Worm (Caenorhabditis elegans): ENCODE results near the gene Y9C9A.5.

Gene Y9C9A.5

ce11 chrIV:4983746-4984145, 42.0 kb downstream of the Y9C9A.5 start, which contains the start of gene clec-176:
TSS of gene clec-176 (plus strand) at chrIV:4984046.
- TF ChIP-seq skn-1 (tag; optimal IDR thresholded peaks at IDR 0.05), result no peak
- TF ChIP-seq unc-39 (tag; optimal IDR thresholded peaks at IDR 0.05), result no peak
- no peak for TF ChIP-seq peb-1 (tag; optimal IDR thresholded peaks at IDR 0.05)
- TF ChIP-seq snpc-4 (tag; optimal IDR thresholded peaks at IDR 0.05), result no peak
- no peak for TF ChIP-seq mdl-1 (tag; optimal IDR thresholded peaks at IDR 0.05)
- TF ChIP-seq sma-3 (GFP tag; optimal IDR thresholded peaks at IDR 0.05), result no peak
- TF ChIP-seq ceh-16 (tag; optimal IDR thresholded peaks at IDR 0.05), result no peak
- TF ChIP-seq elt-1 (tag; optimal IDR thresholded peaks at IDR 0.05), result no peak
- TF ChIP-seq gmeb-1 (tag; optimal IDR thresholded peaks at IDR 0.05), result no peak
- TF ChIP-seq nhr-12 (tag; optimal IDR thresholded peaks at IDR 0.05), result no peak
- no peak for TF ChIP-seq nhr-237 (tag; optimal IDR thresholded peaks at IDR 0.05)
- TF ChIP-seq fos-1 (tag; optimal IDR thresholded peaks at IDR 0.05), result no peak
- TF ChIP-seq unc-55 (GFP tag; optimal IDR thresholded peaks at IDR 0.05), result no peak
- no peak for TF ChIP-seq nhr-21 (tag; optimal IDR thresholded peaks at IDR 0.05)
- no peak for TF ChIP-seq nhr-25 (tag; optimal IDR thresholded peaks at IDR 0.05)
- no peak for TF ChIP-seq sma-9 (GFP tag; optimal IDR thresholded peaks at IDR 0.05)
- no peak for TF ChIP-seq sma-9 (tag; optimal IDR thresholded peaks at IDR 0.05)

DNA sequence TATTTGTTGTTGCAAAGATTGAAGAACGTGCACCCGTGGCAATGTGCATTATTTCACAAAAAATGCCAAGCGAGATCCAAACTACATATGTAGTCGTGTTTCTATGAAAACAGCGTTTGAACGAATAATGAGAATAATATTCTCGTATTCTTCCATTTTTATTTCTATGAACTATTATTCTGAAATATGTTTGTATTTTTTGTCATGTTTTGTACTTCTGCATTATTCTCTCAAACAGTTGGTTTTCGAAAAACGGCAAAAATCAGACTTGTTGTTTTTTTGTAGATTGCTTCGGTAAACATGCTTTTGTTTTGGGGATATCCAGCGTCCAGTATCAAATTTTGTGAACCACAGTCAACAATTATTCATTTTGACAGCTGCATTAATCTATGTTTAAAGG, 44.5 kb downstream of the Y9C9A.5 start, which contains the start of gene clec-177:
clec-177 (plus strand) TSS at position 301 of the 400 bp plus-strand sequence.
- no peak for TF ChIP-seq nhr-11 (tag; optimal IDR thresholded peaks at IDR 0.05)
- TF ChIP-seq Y55F3AM.14 (GFP tag; optimal IDR thresholded peaks at IDR 0.05), result no peak
- TF ChIP-seq unc-62 (GFP tag; optimal IDR thresholded peaks at IDR 0.05), result no peak
- no peak for TF ChIP-seq mab-5 (tag; optimal IDR thresholded peaks at IDR 0.05)
- TF ChIP-seq ztf-1 (GFP tag; conservative IDR thresholded peaks at IDR 0.05), result no peak
- TF ChIP-seq sma-3 (GFP tag; optimal IDR thresholded peaks at IDR 0.05), result no peak
- TF ChIP-seq peb-1 (tag; optimal IDR thresholded peaks at IDR 0.05), result no peak

- no peak for TF ChIP-seq sem-4 (tag; optimal IDR thresholded peaks at IDR 0.05)
- no peak for TF ChIP-seq nhr-25 (tag; optimal IDR thresholded peaks at IDR 0.05)
- TF ChIP-seq nhr-10 (tag; optimal IDR thresholded peaks at IDR 0.05), result no peak
- TF ChIP-seq fos-1 (tag; optimal IDR thresholded peaks at IDR 0.05), result no peak
- no peak for TF ChIP-seq ztf-11 (tag; optimal IDR thresholded peaks at IDR 0.05)
- TF ChIP-seq mab-5 (tag; optimal IDR thresholded peaks at IDR 0.05), result no peak
- no peak for TF ChIP-seq C34F6.9 (tag; optimal IDR thresholded peaks at IDR 0.05)
- no peak for TF ChIP-seq nhr-6 (tag; optimal IDR thresholded peaks at IDR 0.05)
- TF ChIP-seq dmd-4 (tag; optimal IDR thresholded peaks at IDR 0.05), result no peak
These were observed 46.8 kb downstream of the Y9C9A.5 start, which contains the start of gene E03H12.7 for ce11 chrIV:4988531-4988930. TSS of gene E03H12.7 (minus strand) at chrIV:4988631.

DNA sequence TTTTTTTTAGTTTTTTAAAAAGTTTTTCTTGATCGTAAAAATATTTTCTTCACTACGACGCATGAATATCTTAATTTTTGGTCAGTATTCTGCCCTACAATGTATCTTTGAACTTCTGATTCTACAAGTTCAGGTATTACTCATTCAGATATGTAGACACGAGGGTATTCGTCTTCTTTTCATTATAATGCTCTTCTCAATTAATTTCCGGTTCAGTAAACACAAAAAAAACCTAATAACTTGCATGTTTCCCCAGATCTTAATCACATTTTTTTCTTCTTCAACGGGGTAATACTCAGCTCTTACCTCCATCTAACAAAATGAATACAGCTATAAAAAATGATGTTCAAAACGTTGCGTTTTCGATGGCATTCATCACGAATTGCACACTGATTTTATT, 50.3 kb downstream of the Y9C9A.5 start, which contains the start of gene str-162:
str-162 (plus strand) TSS at position 301 of the 400 bp plus-strand sequence.
- TF ChIP-seq lin-11 (tag; optimal IDR thresholded peaks at IDR 0.05) (no peak), fos-1 (tag; optimal IDR thresholded peaks at IDR 0.05) (no peak), ceh-16 (tag; optimal IDR thresholded peaks at IDR 0.05) (no peak), nhr-237 (tag; optimal IDR thresholded peaks at IDR 0.05) (no peak), nhr-6 (tag; optimal IDR thresholded peaks at IDR 0.05) (no peak), nhr-11 (tag; optimal IDR thresholded peaks at IDR 0.05) (no peak), ama-1 (optimal IDR thresholded peaks at IDR 0.05) (no peak)

- TF ChIP-seq skn-1 (tag; optimal IDR thresholded peaks at IDR 0.05), result no peak
- TF ChIP-seq ztf-1 (GFP tag; conservative IDR thresholded peaks at IDR 0.05), result no peak
- no peak for TF ChIP-seq nhr-12 (tag; optimal IDR thresholded peaks at IDR 0.05)
- no peak for TF ChIP-seq ztf-4 (tag; optimal IDR thresholded peaks at IDR 0.05)
- no peak for TF ChIP-seq nhr-129 (tag; optimal IDR thresholded peaks at IDR 0.05)
- no peak for TF ChIP-seq sma-9 (GFP tag; optimal IDR thresholded peaks at IDR 0.05)
- TF ChIP-seq sma-9 (tag; optimal IDR thresholded peaks at IDR 0.05), result no peak
- TF ChIP-seq nhr-21 (tag; optimal IDR thresholded peaks at IDR 0.05), result no peak
- no peak for TF ChIP-seq mdl-1 (tag; optimal IDR thresholded peaks at IDR 0.05)
- no peak for TF ChIP-seq lin-11 (tag; optimal IDR thresholded peaks at IDR 0.05)
These were observed 51.3 kb downstream of the Y9C9A.5 start for ce11 chrIV:4993128-4993527.

All from whole organism, L2 larva.